Worm (Caenorhabditis elegans): Measurements from ENCODE around the gene dcaf-1.

DNA sequence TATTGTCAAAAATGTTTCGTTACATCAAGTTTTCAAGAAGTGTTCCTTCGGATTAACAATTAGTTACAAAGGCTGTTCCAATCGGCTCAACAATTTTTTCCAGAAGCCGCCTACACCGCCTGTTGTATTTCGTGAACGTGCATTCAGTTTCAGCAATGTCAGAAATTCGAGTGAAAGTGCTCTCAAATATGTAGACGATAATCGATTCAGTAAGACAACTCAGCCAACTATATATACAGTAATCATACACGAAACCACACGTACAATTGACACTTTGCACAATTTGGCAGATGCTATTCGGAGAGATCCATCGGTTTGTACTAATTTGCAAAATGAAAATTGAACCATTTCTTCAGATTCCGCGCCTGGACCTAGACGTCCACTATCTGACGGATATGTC is 10.0 kb downstream of the dcaf-1 start:
- TF ChIP-seq mep-1 (tag; optimal IDR thresholded peaks at IDR 0.05): no peak
- TF ChIP-seq unc-62 (GFP tag; optimal IDR thresholded peaks at IDR 0.05 in 1 of 2): peak in 1 of 2 experiments; percentile 99
- no peak for TF ChIP-seq unc-62 (tag; optimal IDR thresholded peaks at IDR 0.05)
- no peak for TF ChIP-seq lir-3 (tag; optimal IDR thresholded peaks at IDR 0.05)
- no peak for TF ChIP-seq lin-15B (tag; optimal IDR thresholded peaks at IDR 0.05)
- TF ChIP-seq Y48G9A.11 (GFP tag; IDR thresholded peaks at IDR 0.05): no peak
- TF ChIP-seq snpc-1.2 (GFP tag; IDR thresholded peaks at IDR 0.05): no peak
- TF ChIP-seq skn-1 (tag; optimal IDR thresholded peaks at IDR 0.05): no peak
- no peak for TF ChIP-seq lin-1 (GFP tag; IDR thresholded peaks at IDR 0.05)
- no peak for TF ChIP-seq pqm-1 (tag; optimal IDR thresholded peaks at IDR 0.05)
- TF ChIP-seq fkh-10 (GFP tag; optimal IDR thresholded peaks at IDR 0.05): no peak
